Worm (Caenorhabditis elegans): ENCODE data around the gene crp-1.

crp-1 gene

DNA sequence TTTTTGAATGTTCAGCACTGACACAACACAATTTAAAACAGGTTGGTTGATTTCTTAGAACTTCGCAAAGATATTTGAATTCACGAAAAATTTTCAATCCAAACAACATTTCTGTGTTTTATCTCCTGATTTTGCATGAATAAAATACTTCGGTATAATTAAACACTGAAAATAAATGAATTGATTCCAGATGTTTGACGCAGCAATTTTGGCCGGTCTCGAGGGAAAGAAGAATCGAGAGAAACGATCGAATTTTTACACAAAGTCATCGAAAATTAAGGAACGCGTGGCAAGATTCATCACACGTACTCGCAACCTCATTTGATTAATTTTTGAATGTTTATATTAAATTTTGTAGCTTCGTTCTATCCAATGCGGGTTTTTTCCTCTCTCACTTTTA is 14.2 kb upstream of the crp-1 start:
- TF ChIP-seq hmg-4 (GFP tag; optimal IDR thresholded peaks at IDR 0.05) (no peak), flt-1 (GFP tag; IDR thresholded peaks at IDR 0.05) (no peak), hnd-1 (tag; optimal IDR thresholded peaks at IDR 0.05) (no peak), ceh-36 (tag; optimal IDR thresholded peaks at IDR 0.05) (no peak), tra-4 (tag; optimal IDR thresholded peaks at IDR 0.05) (no peak), ama-1 (optimal IDR thresholded peaks at IDR 0.05) (no peak), ceh-13 (GFP tag; optimal IDR thresholded peaks at IDR 0.05) (no peak), pes-1 (GFP tag; IDR thresholded peaks at IDR 0.05) (no peak), B0310.2 (tag; optimal IDR thresholded peaks at IDR 0.05) (no peak), F13C5.2 (tag; optimal IDR thresholded peaks at IDR 0.05) (no peak), scrt-1 (GFP tag; IDR thresholded peaks at IDR 0.05) (no peak)

ce11 chrV:10464746-10465145 is 13.6 kb upstream of the crp-1 start:
- TF ChIP-seq sea-1 (GFP tag; conservative IDR thresholded peaks at IDR 0.05), result no peak
- TF ChIP-seq flt-1 (GFP tag; IDR thresholded peaks at IDR 0.05), result no peak
- no peak for TF ChIP-seq F13C5.2 (tag; optimal IDR thresholded peaks at IDR 0.05)

DNA sequence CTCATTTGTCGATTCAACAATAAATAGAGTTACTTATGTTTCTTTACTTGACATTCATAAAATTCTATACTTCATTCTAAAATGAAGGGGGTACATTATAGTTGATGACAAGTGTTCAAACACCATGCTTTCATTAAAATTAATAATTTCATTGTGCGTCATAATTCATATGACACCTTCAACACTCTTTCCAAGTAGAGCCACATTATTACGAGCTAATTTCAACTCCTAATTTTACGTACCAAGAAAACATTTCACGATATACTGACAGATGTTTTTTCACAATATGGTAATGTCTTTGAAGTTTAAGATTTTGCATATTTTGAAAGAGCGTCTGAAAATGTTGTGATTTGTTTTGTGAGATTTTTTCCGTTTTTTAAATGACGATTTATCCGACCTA is 12.9 kb upstream of the crp-1 start:
- no peak for TF ChIP-seq tra-4 (tag; optimal IDR thresholded peaks at IDR 0.05)
- no peak for TF ChIP-seq F13C5.2 (tag; optimal IDR thresholded peaks at IDR 0.05)
- TF ChIP-seq flt-1 (GFP tag; IDR thresholded peaks at IDR 0.05), result no peak
- TF ChIP-seq hmbx-1 (tag; optimal IDR thresholded peaks at IDR 0.05), result no peak
- TF ChIP-seq sea-1 (GFP tag; conservative IDR thresholded peaks at IDR 0.05), result no peak
- no peak for TF ChIP-seq pes-1 (GFP tag; IDR thresholded peaks at IDR 0.05)
- TF ChIP-seq B0310.2 (tag; optimal IDR thresholded peaks at IDR 0.05), result no peak
- TF ChIP-seq tbx-11 (GFP tag; IDR thresholded peaks at IDR 0.05), result no peak
- TF ChIP-seq hnd-1 (tag; optimal IDR thresholded peaks at IDR 0.05), result no peak
- no peak for TF ChIP-seq ama-1 (optimal IDR thresholded peaks at IDR 0.05)
- TF ChIP-seq ets-7 (tag; optimal IDR thresholded peaks at IDR 0.05), result no peak
- no peak for TF ChIP-seq ceh-36 (tag; optimal IDR thresholded peaks at IDR 0.05)
- TF ChIP-seq aly-1 (tag; optimal IDR thresholded peaks at IDR 0.05), result no peak
- TF ChIP-seq tbx-37 (GFP tag; conservative IDR thresholded peaks at IDR 0.05), result no peak
- TF ChIP-seq ceh-13 (GFP tag; optimal IDR thresholded peaks at IDR 0.05), result no peak
- TF ChIP-seq scrt-1 (GFP tag; IDR thresholded peaks at IDR 0.05), result no peak
- TF ChIP-seq hmg-4 (GFP tag; optimal IDR thresholded peaks at IDR 0.05), result no peak

- TF ChIP-seq hmbx-1 (tag; optimal IDR thresholded peaks at IDR 0.05) (no peak), aly-1 (tag; optimal IDR thresholded peaks at IDR 0.05) (no peak), tra-4 (tag; optimal IDR thresholded peaks at IDR 0.05) (no peak), scrt-1 (GFP tag; IDR thresholded peaks at IDR 0.05) (no peak), F13C5.2 (tag; optimal IDR thresholded peaks at IDR 0.05) (peak; percentile 14), hmg-4 (GFP tag; optimal IDR thresholded peaks at IDR 0.05) (peak; percentile 55)
Observed at ce11 chrV:10466607-10467092, 11.7 kb upstream of the crp-1 start.

DNA sequence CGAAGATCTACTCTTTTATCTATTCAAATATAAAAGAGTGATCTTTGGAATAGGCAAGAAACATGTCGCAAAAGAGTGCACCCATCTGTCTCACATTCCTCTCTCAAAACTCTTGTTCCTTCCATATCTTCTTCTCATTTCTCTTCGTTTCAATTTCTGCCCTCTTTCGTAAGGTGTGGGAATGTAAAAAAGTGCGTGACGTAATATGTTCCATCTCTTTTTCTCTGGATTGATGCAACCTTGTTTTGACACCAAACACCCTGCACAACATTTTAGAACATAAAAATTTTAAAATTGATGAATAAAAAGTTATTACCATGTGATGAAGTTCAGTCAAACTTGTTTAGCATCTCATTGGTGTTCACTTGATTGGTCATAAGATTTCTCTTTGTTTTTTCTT is 11.3 kb upstream of the crp-1 start:
- TF ChIP-seq scrt-1 (GFP tag; IDR thresholded peaks at IDR 0.05), result no peak
- TF ChIP-seq hnd-1 (tag; optimal IDR thresholded peaks at IDR 0.05), result no peak
- TF ChIP-seq pes-1 (GFP tag; IDR thresholded peaks at IDR 0.05), result no peak
- TF ChIP-seq tbx-11 (GFP tag; IDR thresholded peaks at IDR 0.05), result no peak
- no peak for TF ChIP-seq sea-1 (GFP tag; conservative IDR thresholded peaks at IDR 0.05)
- TF ChIP-seq B0310.2 (tag; optimal IDR thresholded peaks at IDR 0.05), result no peak
- no peak for TF ChIP-seq tbx-37 (GFP tag; conservative IDR thresholded peaks at IDR 0.05)
- no peak for TF ChIP-seq hmbx-1 (tag; optimal IDR thresholded peaks at IDR 0.05)
- TF ChIP-seq ceh-36 (tag; optimal IDR thresholded peaks at IDR 0.05), result no peak
- TF ChIP-seq hmg-4 (GFP tag; optimal IDR thresholded peaks at IDR 0.05), result no peak
- TF ChIP-seq aly-1 (tag; optimal IDR thresholded peaks at IDR 0.05), result no peak
- TF ChIP-seq F13C5.2 (tag; optimal IDR thresholded peaks at IDR 0.05), result no peak
- no peak for TF ChIP-seq ceh-13 (GFP tag; optimal IDR thresholded peaks at IDR 0.05)
- no peak for TF ChIP-seq flt-1 (GFP tag; IDR thresholded peaks at IDR 0.05)
- no peak for TF ChIP-seq tra-4 (tag; optimal IDR thresholded peaks at IDR 0.05)
- TF ChIP-seq ama-1 (optimal IDR thresholded peaks at IDR 0.05), result no peak

DNA sequence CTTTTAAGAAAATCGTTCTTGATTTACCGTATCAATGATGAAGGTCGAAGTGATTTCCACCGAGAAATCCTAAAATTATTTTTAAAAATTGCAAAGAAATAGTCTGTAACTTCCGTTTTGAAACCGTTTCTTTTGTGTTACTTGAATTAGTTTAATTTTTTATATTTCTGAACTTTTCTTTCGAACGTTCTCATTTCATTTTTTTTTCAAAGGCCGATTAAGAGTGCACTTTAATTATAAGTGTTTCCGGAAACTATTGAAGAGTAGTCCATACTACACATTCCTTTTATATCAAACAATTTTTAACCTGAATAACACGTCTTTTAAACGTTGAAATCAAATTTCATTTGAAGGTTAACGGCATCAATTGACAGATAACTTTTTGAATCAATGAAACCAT is 10.7 kb upstream of the crp-1 start:
- no peak for TF ChIP-seq tra-4 (tag; optimal IDR thresholded peaks at IDR 0.05)
- TF ChIP-seq pes-1 (GFP tag; IDR thresholded peaks at IDR 0.05), result no peak
- no peak for TF ChIP-seq ama-1 (optimal IDR thresholded peaks at IDR 0.05)
- no peak for TF ChIP-seq ceh-13 (GFP tag; optimal IDR thresholded peaks at IDR 0.05)
- no peak for TF ChIP-seq ets-7 (tag; optimal IDR thresholded peaks at IDR 0.05)
- no peak for TF ChIP-seq hnd-1 (tag; optimal IDR thresholded peaks at IDR 0.05)
- TF ChIP-seq aly-1 (tag; optimal IDR thresholded peaks at IDR 0.05), result no peak
- TF ChIP-seq B0310.2 (tag; optimal IDR thresholded peaks at IDR 0.05), result no peak
- TF ChIP-seq tbx-37 (GFP tag; conservative IDR thresholded peaks at IDR 0.05), result no peak
- TF ChIP-seq scrt-1 (GFP tag; IDR thresholded peaks at IDR 0.05), result no peak
- no peak for TF ChIP-seq sea-1 (GFP tag; conservative IDR thresholded peaks at IDR 0.05)
- TF ChIP-seq F13C5.2 (tag; optimal IDR thresholded peaks at IDR 0.05), result no peak

ce11 chrV:10468190-10468589 is 10.2 kb upstream of the crp-1 start, which contains the start of gene egl-9:
Gene egl-9 (plus strand): TSS chrV:10468517.
- TF ChIP-seq ceh-36 (tag; optimal IDR thresholded peaks at IDR 0.05) (no peak), tra-4 (tag; optimal IDR thresholded peaks at IDR 0.05) (no peak), ceh-13 (GFP tag; optimal IDR thresholded peaks at IDR 0.05) (no peak), ama-1 (optimal IDR thresholded peaks at IDR 0.05) (no peak), hmbx-1 (tag; optimal IDR thresholded peaks at IDR 0.05) (no peak), tbx-37 (GFP tag; conservative IDR thresholded peaks at IDR 0.05) (no peak), hmg-4 (GFP tag; optimal IDR thresholded peaks at IDR 0.05) (no peak), ets-7 (tag; optimal IDR thresholded peaks at IDR 0.05) (no peak), tbx-11 (GFP tag; IDR thresholded peaks at IDR 0.05) (no peak), aly-1 (tag; optimal IDR thresholded peaks at IDR 0.05) (no peak), hnd-1 (tag; optimal IDR thresholded peaks at IDR 0.05) (no peak), F13C5.2 (tag; optimal IDR thresholded peaks at IDR 0.05) (no peak), flt-1 (GFP tag; IDR thresholded peaks at IDR 0.05) (no peak), scrt-1 (GFP tag; IDR thresholded peaks at IDR 0.05) (no peak), sea-1 (GFP tag; conservative IDR thresholded peaks at IDR 0.05) (no peak), B0310.2 (tag; optimal IDR thresholded peaks at IDR 0.05) (no peak)

ce11 chrV:10468709-10469108 is 9.7 kb upstream of the crp-1 start:
- TF ChIP-seq tbx-37 (GFP tag; conservative IDR thresholded peaks at IDR 0.05) (no peak), pes-1 (GFP tag; IDR thresholded peaks at IDR 0.05) (no peak)

Data from whole organism, early embryonic.